Fruit fly (Drosophila melanogaster): Measurements from ENCODE around the gene CG43248.

Gene CG43248

dm6 chr3L:15539903-15540409 is 8.7 kb upstream of the CG43248 start:
- TF ChIP-seq gl (tag; optimal IDR thresholded peaks at IDR 0.05) (no peak), CG34367 (tag; optimal IDR thresholded peaks at IDR 0.05) (no peak), Snoo (tag; optimal IDR thresholded peaks at IDR 0.05) (no peak), Pif1A (GFP tag; optimal IDR thresholded peaks at IDR 0.05) (no peak), CG32121 (GFP tag; IDR thresholded peaks at IDR 0.05) (no peak), CG4496 (GFP tag; IDR thresholded peaks at IDR 0.05) (no peak), Pif1B (GFP tag; optimal IDR thresholded peaks at IDR 0.05) (no peak), CG9948 (tag; optimal IDR thresholded peaks at IDR 0.05) (no peak), CG17806 (tag; optimal IDR thresholded peaks at IDR 0.05) (no peak), EcR (GFP tag; optimal IDR thresholded peaks at IDR 0.05) (no peak), CG15710 (tag; optimal IDR thresholded peaks at IDR 0.05) (no peak), CG8301 (tag; optimal IDR thresholded peaks at IDR 0.05) (no peak), fd96Ca (GFP tag; IDR thresholded peaks at IDR 0.05) (no peak), CG12605 (GFP tag; IDR thresholded peaks at IDR 0.05) (no peak), CG10348 (GFP tag; IDR thresholded peaks at IDR 0.05) (no peak), CG14655 (GFP tag; optimal IDR thresholded peaks at IDR 0.05) (no peak)

dm6 chr3L:15538582-15539490 is 7.6 kb upstream of the CG43248 start:
- TF ChIP-seq EcR (GFP tag; optimal IDR thresholded peaks at IDR 0.05): peak; percentile 32
- 0 out of 3 replicates have a peak, but pooled peaks have one; percentile 3 for TF ChIP-seq fd96Ca (GFP tag; IDR thresholded peaks at IDR 0.05)
- peak; percentile 6 for TF ChIP-seq CG14655 (GFP tag; optimal IDR thresholded peaks at IDR 0.05)
- TF ChIP-seq rn (GFP tag; IDR thresholded peaks at IDR 0.05): no peak

- peak; percentile 58 for TF ChIP-seq CG34367 (tag; optimal IDR thresholded peaks at IDR 0.05)
- TF ChIP-seq CG12605 (GFP tag; IDR thresholded peaks at IDR 0.05): peak; percentile 9; the same call in 1 of the 2 replicates
- TF ChIP-seq CG9948 (tag; optimal IDR thresholded peaks at IDR 0.05): peak; percentile 71
- TF ChIP-seq CG8159 (tag; optimal IDR thresholded peaks at IDR 0.05): peak; percentile 80
- peak; percentile 73 for TF ChIP-seq Pif1A (GFP tag; optimal IDR thresholded peaks at IDR 0.05)
- no peak for TF ChIP-seq CG13204 (GFP tag; optimal IDR thresholded peaks at IDR 0.05)
- peak; percentile 37 for TF ChIP-seq EcR (GFP tag; optimal IDR thresholded peaks at IDR 0.05)
- TF ChIP-seq CG8301 (tag; optimal IDR thresholded peaks at IDR 0.05): peak; percentile 73
- no peak for TF ChIP-seq gl (tag; optimal IDR thresholded peaks at IDR 0.05)
- TF ChIP-seq Ets98B (GFP tag; IDR thresholded peaks at IDR 0.05): no peak; the same call in 1 of the 2 replicates
- TF ChIP-seq CG14655 (GFP tag; optimal IDR thresholded peaks at IDR 0.05): peak; percentile 83
- TF ChIP-seq CG32121 (GFP tag; IDR thresholded peaks at IDR 0.05): peak; percentile 75
- TF ChIP-seq CG10348 (GFP tag; IDR thresholded peaks at IDR 0.05): no peak
- peak; percentile 60 for TF ChIP-seq D1 (tag; optimal IDR thresholded peaks at IDR 0.05)
- TF ChIP-seq fd96Ca (GFP tag; IDR thresholded peaks at IDR 0.05): no peak; the same call in 2 of the 3 replicates
- peak; percentile 66 for TF ChIP-seq CG17806 (tag; optimal IDR thresholded peaks at IDR 0.05)
- peak; percentile 72 for TF ChIP-seq CG15710 (tag; optimal IDR thresholded peaks at IDR 0.05)
- TF ChIP-seq Pif1B (GFP tag; optimal IDR thresholded peaks at IDR 0.05): peak; percentile 56
- TF ChIP-seq CG4496 (GFP tag; IDR thresholded peaks at IDR 0.05): no peak; the same call in 1 of the 3 replicates
- peak; percentile 18 for TF ChIP-seq Snoo (tag; optimal IDR thresholded peaks at IDR 0.05)
- no peak for TF ChIP-seq rn (GFP tag; IDR thresholded peaks at IDR 0.05)
These were observed 6.8 kb upstream of the CG43248 start for dm6 chr3L:15537916-15538581.

dm6 chr3L:15536550-15536949 is 5.3 kb upstream of the CG43248 start:
- no peak for TF ChIP-seq D1 (tag; optimal IDR thresholded peaks at IDR 0.05)
- no peak for TF ChIP-seq Pif1B (GFP tag; optimal IDR thresholded peaks at IDR 0.05)
- no peak for TF ChIP-seq CG15710 (tag; optimal IDR thresholded peaks at IDR 0.05)
- TF ChIP-seq CG32121 (GFP tag; IDR thresholded peaks at IDR 0.05): no peak
- TF ChIP-seq CG12605 (GFP tag; IDR thresholded peaks at IDR 0.05): no peak
- no peak for TF ChIP-seq CG8159 (tag; optimal IDR thresholded peaks at IDR 0.05)
- no peak for TF ChIP-seq EcR (GFP tag; optimal IDR thresholded peaks at IDR 0.05)
- TF ChIP-seq rn (GFP tag; IDR thresholded peaks at IDR 0.05): no peak
- TF ChIP-seq CG8301 (tag; optimal IDR thresholded peaks at IDR 0.05): no peak
- TF ChIP-seq Pif1A (GFP tag; optimal IDR thresholded peaks at IDR 0.05): no peak
- no peak for TF ChIP-seq CG34367 (tag; optimal IDR thresholded peaks at IDR 0.05)
- TF ChIP-seq Ets98B (GFP tag; IDR thresholded peaks at IDR 0.05): no peak
- TF ChIP-seq CG10348 (GFP tag; IDR thresholded peaks at IDR 0.05): no peak
- no peak for TF ChIP-seq CG13204 (GFP tag; optimal IDR thresholded peaks at IDR 0.05)
- no peak for TF ChIP-seq Snoo (tag; optimal IDR thresholded peaks at IDR 0.05)
- TF ChIP-seq fd96Ca (GFP tag; IDR thresholded peaks at IDR 0.05): no peak

dm6 chr3L:15535800-15536225 is 4.5 kb upstream of the CG43248 start:
- no peak for TF ChIP-seq D1 (tag; optimal IDR thresholded peaks at IDR 0.05)
- TF ChIP-seq Pif1B (GFP tag; optimal IDR thresholded peaks at IDR 0.05): no peak
- TF ChIP-seq CG8159 (tag; optimal IDR thresholded peaks at IDR 0.05): peak; percentile 13
- no peak for TF ChIP-seq CG32121 (GFP tag; IDR thresholded peaks at IDR 0.05)
- no peak for TF ChIP-seq CG13204 (GFP tag; optimal IDR thresholded peaks at IDR 0.05)
- no peak for TF ChIP-seq gl (tag; optimal IDR thresholded peaks at IDR 0.05)
- TF ChIP-seq EcR (GFP tag; optimal IDR thresholded peaks at IDR 0.05): peak; percentile 12
- peak; percentile 76 for TF ChIP-seq CG12605 (GFP tag; IDR thresholded peaks at IDR 0.05)
- no peak for TF ChIP-seq CG4496 (GFP tag; IDR thresholded peaks at IDR 0.05)
